Worm (Caenorhabditis elegans): Measurements from ENCODE around the gene gst-2.

DNA sequence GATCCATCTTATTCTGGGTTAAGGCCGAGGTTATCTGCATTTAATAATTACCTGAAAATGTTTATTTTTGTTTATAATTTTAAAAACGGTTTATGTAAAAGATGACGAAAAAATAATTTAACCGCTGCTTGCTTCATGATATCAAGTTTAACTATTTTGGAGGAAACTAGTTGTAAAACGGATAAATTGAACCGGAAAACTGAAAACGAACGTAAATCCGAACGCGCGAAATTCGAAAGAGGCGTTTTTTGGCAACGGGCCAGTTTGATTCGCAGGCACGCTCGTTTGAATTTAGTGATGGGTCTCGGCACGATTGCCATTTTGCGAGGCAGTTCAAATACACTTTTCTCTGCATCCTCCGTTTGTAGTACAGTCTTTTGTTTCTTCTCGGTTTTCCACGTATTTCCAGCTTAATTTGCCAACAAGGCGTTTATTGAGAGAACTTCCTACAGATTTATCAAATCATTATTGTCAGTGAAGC lies 12.9 kb downstream of the gst-2 start, which contains the start of the genes gtbp-1 and K08F4.3:
- TF ChIP-seq jun-1 (tag; optimal IDR thresholded peaks at IDR 0.05) (peak; percentile 53), pqm-1 (tag; optimal IDR thresholded peaks at IDR 0.05) (peak; percentile 47), ces-1 (GFP tag; optimal IDR thresholded peaks at IDR 0.05) (no peak), pag-3 (tag; optimal IDR thresholded peaks at IDR 0.05; ENCODE audit: borderline replicate concordance, insufficient read depth) (no peak), unc-86 (tag; optimal IDR thresholded peaks at IDR 0.05) (peak; percentile 24), nhr-77 (tag; optimal IDR thresholded peaks at IDR 0.05) (peak; percentile 78), fkh-10 (GFP tag; optimal IDR thresholded peaks at IDR 0.05) (no peak), unc-130 (tag; optimal IDR thresholded peaks at IDR 0.05) (peak; percentile 49), nhr-11 (tag; optimal IDR thresholded peaks at IDR 0.05) (no peak), ets-5 (GFP tag; IDR thresholded peaks at IDR 0.05) (no peak), lin-15B (tag; optimal IDR thresholded peaks at IDR 0.05) (peak; percentile 85), irx-1 (tag; optimal IDR thresholded peaks at IDR 0.05) (peak; percentile 10), nhr-237 (tag; optimal IDR thresholded peaks at IDR 0.05) (no peak)
